Fruit fly (Drosophila melanogaster) whole organism, embryonic: ENCODE results near the gene Nepl7.

ENCODE experiments used
- CG11093 ChIP-seq: fragments of 200-800 bp; sonication (Bioruptor generic); IDR thresholded peaks from 3 replicates; pipeline ENCODE4 v1.3.6; 2022; ENCODE audit warnings: missing biosample characterization, missing genetic modification characterization
- CG11398 ChIP-seq: fragments of 200-800 bp; sonication (Bioruptor generic); optimal IDR thresholded peaks from 2 replicates; lab custom pipeline; 2016; ENCODE audit warnings: missing biosample characterization, missing genetic modification characterization
- CG11504 ChIP-seq: fragments of 200-800 bp; sonication (Bioruptor generic); optimal IDR thresholded peaks from 3 replicates; lab custom pipeline; 2019; ENCODE audit warnings: missing biosample characterization, mild to moderate bottlenecking, missing genetic modification characterization, moderate library complexity
- CG12155 ChIP-seq: fragments of 200-800 bp; sonication (Bioruptor generic); optimal IDR thresholded peaks from 3 replicates; lab custom pipeline; 2016; ENCODE audit warnings: missing biosample characterization, missing genetic modification characterization
- CG12659 ChIP-seq: fragments of 200-800 bp; sonication (Bioruptor generic); optimal IDR thresholded peaks from 3 replicates; lab custom pipeline; 2017; ENCODE audit warnings: mild to moderate bottlenecking, missing biosample characterization, missing genetic modification reagents, missing genetic modification characterization
- CG13287 ChIP-seq: fragments of 200-800 bp; sonication (Bioruptor generic); IDR thresholded peaks from 2 replicates; pipeline ENCODE4 v1.3.6; 2022; ENCODE audit warnings: missing biosample characterization, missing genetic modification characterization; ENCODE audit not compliant: partially characterized antibody
- CG14860 ChIP-seq: fragments of 200-800 bp; sonication (Bioruptor generic); IDR thresholded peaks from 3 replicates; pipeline ENCODE4 v1.3.6; 2022; ENCODE audit warnings: missing biosample characterization, missing genetic modification characterization; ENCODE audit not compliant: partially characterized antibody
- CG1529 ChIP-seq: fragments of 200-800 bp; sonication (Bioruptor generic); optimal IDR thresholded peaks from 3 replicates; lab custom pipeline; 2018; ENCODE audit warnings: missing biosample characterization, missing genetic modification characterization
- CG15479 ChIP-seq: fragments of 200-800 bp; sonication (Bioruptor generic); optimal IDR thresholded peaks from 3 replicates; lab custom pipeline; 2019; ENCODE audit warnings: missing biosample characterization, mild to moderate bottlenecking, missing genetic modification characterization, moderate library complexity
- CG15514 ChIP-seq: fragments of 200-800 bp; sonication (Bioruptor generic); optimal IDR thresholded peaks from 3 replicates; lab custom pipeline; 2017; ENCODE audit warnings: missing biosample characterization, missing genetic modification characterization, mild to moderate bottlenecking, moderate library complexity, missing genetic modification reagents
- CG1603 ChIP-seq: fragments of 200-800 bp; sonication (Bioruptor generic); optimal IDR thresholded peaks from 2 replicates; lab custom pipeline; 2019; ENCODE audit warnings: missing biosample characterization, mild to moderate bottlenecking, missing genetic modification characterization, moderate library complexity
- CG16813 ChIP-seq: fragments of 200-800 bp; sonication (Bioruptor generic); IDR thresholded peaks from 3 replicates; pipeline ENCODE4 v1.3.6; 2022; ENCODE audit warnings: missing biosample characterization, missing genetic modification characterization; ENCODE audit not compliant: partially characterized antibody
- CG17612 ChIP-seq: fragments of 200-800 bp; sonication (Bioruptor generic); IDR thresholded peaks from 2 replicates; pipeline ENCODE4 v1.3.6; 2022; ENCODE audit warnings: missing biosample characterization, missing genetic modification characterization
- CG17802 ChIP-seq: fragments of 200-800 bp; sonication (Bioruptor generic); optimal IDR thresholded peaks from 2 replicates; lab custom pipeline; 2018; ENCODE audit warnings: missing biosample characterization, mild to moderate bottlenecking, missing genetic modification characterization, moderate library complexity
- CG18764 ChIP-seq: fragments of 200-800 bp; sonication (Bioruptor generic); optimal IDR thresholded peaks from 3 replicates; lab custom pipeline; 2016; ENCODE audit warnings: missing biosample characterization, missing genetic modification characterization
- CG2199 ChIP-seq: fragments of 200-800 bp; sonication (Bioruptor generic); IDR thresholded peaks from 3 replicates; pipeline ENCODE4 v1.3.6; 2022; ENCODE audit warnings: missing biosample characterization, missing genetic modification characterization
- CG2712 ChIP-seq: fragments of 200-800 bp; optimal IDR thresholded peaks from 3 replicates; lab custom pipeline; 2019; ENCODE audit warnings: missing biosample characterization, mild to moderate bottlenecking, missing genetic modification characterization, moderate library complexity
- CG31388 ChIP-seq: fragments of 200-800 bp; sonication (Bioruptor generic); optimal IDR thresholded peaks from 2 replicates; lab custom pipeline; 2016; ENCODE audit warnings: missing biosample characterization, missing genetic modification characterization
- CG3281 ChIP-seq: fragments of 200-800 bp; sonication (Bioruptor generic); optimal IDR thresholded peaks from 3 replicates; lab custom pipeline; 2017; ENCODE audit warnings: missing biosample characterization, mild to moderate bottlenecking, missing genetic modification characterization
- CG34422 ChIP-seq: fragments of 200-800 bp; sonication (Bioruptor generic); IDR thresholded peaks from 3 replicates; pipeline ENCODE4 v1.3.6; 2022; ENCODE audit warnings: missing biosample characterization, missing genetic modification characterization
- CG3838 ChIP-seq: fragments of 200-800 bp; sonication (Bioruptor generic); optimal IDR thresholded peaks from 3 replicates; lab custom pipeline; 2016; ENCODE audit warnings: missing biosample characterization, missing genetic modification characterization
- CG4617 ChIP-seq: fragments of 200-800 bp; sonication (Bioruptor generic); optimal IDR thresholded peaks from 3 replicates; lab custom pipeline; 2016; ENCODE audit warnings: missing biosample characterization, missing genetic modification characterization, borderline replicate concordance
- CG5245 ChIP-seq: fragments of 200-800 bp; sonication (Bioruptor generic); optimal IDR thresholded peaks from 3 replicates; lab custom pipeline; 2016; ENCODE audit warnings: missing biosample characterization, missing genetic modification characterization
- CG8765 ChIP-seq: fragments of 200-800 bp; sonication (Bioruptor generic); IDR thresholded peaks from 2 replicates; pipeline ENCODE4 v1.3.6; 2022; ENCODE audit warnings: missing biosample characterization, missing genetic modification characterization
- Camta ChIP-seq: fragments of 200-800 bp; sonication (Bioruptor generic); optimal IDR thresholded peaks from 2 replicates; lab custom pipeline; 2016; ENCODE audit warnings: missing biosample characterization, missing genetic modification characterization
- Fer3 ChIP-seq: fragments of 200-800 bp; sonication (Bioruptor generic); optimal IDR thresholded peaks from 2 replicates; lab custom pipeline; 2018; ENCODE audit warnings: missing biosample characterization, mild to moderate bottlenecking, missing genetic modification characterization, moderate library complexity
- GATAe ChIP-seq: fragments of 200-800 bp; sonication (Bioruptor generic); conservative IDR thresholded peaks from 2 replicates; pipeline ENCODE4 v1.3.6; 2022; ENCODE audit warnings: missing biosample characterization, missing genetic modification characterization
- HLH4C ChIP-seq: fragments of 200-800 bp; sonication (Bioruptor generic); IDR thresholded peaks from 3 replicates; pipeline ENCODE4 v1.3.6; 2022; ENCODE audit warnings: missing biosample characterization, missing genetic modification characterization; ENCODE audit not compliant: partially characterized antibody
- Hmx ChIP-seq: fragments of 200-800 bp; sonication (Bioruptor generic); optimal IDR thresholded peaks from 2 replicates; lab custom pipeline; 2016; ENCODE audit warnings: missing biosample characterization, missing genetic modification characterization
- Mes4 ChIP-seq: fragments of 200-800 bp; sonication (Bioruptor generic); optimal IDR thresholded peaks from 2 replicates; lab custom pipeline; 2016; ENCODE audit warnings: missing biosample characterization, missing genetic modification characterization
- NfI ChIP-seq: fragments of 200-800 bp; sonication (Bioruptor generic); optimal IDR thresholded peaks from 3 replicates; lab custom pipeline; 2018; ENCODE audit warnings: missing biosample characterization, mild to moderate bottlenecking, missing genetic modification characterization, moderate library complexity
- PHDP ChIP-seq: fragments of 200-800 bp; sonication (Bioruptor generic); optimal IDR thresholded peaks from 3 replicates; lab custom pipeline; 2018; ENCODE audit warnings: missing biosample characterization, mild to moderate bottlenecking, missing genetic modification characterization, moderate library complexity
- Rx ChIP-seq: fragments of 200-800 bp; sonication (Bioruptor generic); IDR thresholded peaks from 2 replicates; pipeline ENCODE4 v1.3.6; 2022; ENCODE audit warnings: missing biosample characterization, missing genetic modification characterization
- Sin3A ChIP-seq: fragments of >200 bp; optimal IDR thresholded peaks from 2 replicates; lab custom pipeline; 2018
- Spps ChIP-seq: fragments of 200-800 bp; sonication (Bioruptor generic); optimal IDR thresholded peaks from 2 replicates; lab custom pipeline; 2018; ENCODE audit warnings: missing biosample characterization, mild to moderate bottlenecking, missing genetic modification characterization
- Sry-δ ChIP-seq: fragments of 200-800 bp; sonication (Bioruptor generic); optimal IDR thresholded peaks from 2 replicates; lab custom pipeline; 2016; ENCODE audit warnings: missing biosample characterization, missing genetic modification characterization
- al ChIP-seq: fragments of 200-800 bp; sonication (Bioruptor generic); IDR thresholded peaks from 2 replicates; pipeline ENCODE4 v1.3.6; 2022; ENCODE audit warnings: missing biosample characterization, missing genetic modification characterization
- cas ChIP-seq: fragments of 200-800 bp; sonication (Bioruptor generic); IDR thresholded peaks from 2 replicates; pipeline ENCODE4 v1.3.6; 2022; ENCODE audit warnings: missing biosample characterization, missing genetic modification characterization
- crp ChIP-seq, 2 experiments: fragments of 200-800 bp; sonication (Bioruptor generic); optimal IDR thresholded peaks; 2 replicates in 1 of 2; 3 replicates in 1 of 2; lab custom pipeline; 2017; ENCODE audit warnings: missing biosample characterization in 2 of 2, missing genetic modification characterization in 2 of 2, mild to moderate bottlenecking in 1 of 2, moderate library complexity in 1 of 2
- gsb ChIP-seq: fragments of 200-800 bp; sonication (Bioruptor generic); IDR thresholded peaks from 2 replicates; pipeline ENCODE4 v1.3.6; 2022; ENCODE audit warnings: missing biosample characterization, missing genetic modification characterization
- gt ChIP-seq: fragments of 200-800 bp; sonication (Bioruptor generic); IDR thresholded peaks from 2 replicates; pipeline ENCODE4 v1.3.6; 2022; ENCODE audit warnings: missing biosample characterization, missing genetic modification characterization
- hbn ChIP-seq: fragments of 200-800 bp; sonication (Bioruptor generic); IDR thresholded peaks from 2 replicates; pipeline ENCODE4 v1.3.6; 2022; ENCODE audit warnings: missing biosample characterization, missing genetic modification characterization; ENCODE audit not compliant: partially characterized antibody
- insv ChIP-seq, 2 experiments: fragments of 200-800 bp; sonication (Bioruptor generic); optimal IDR thresholded peaks; 3 replicates each; lab custom pipeline; 2016 to 2018; ENCODE audit warnings: missing biosample characterization in 2 of 2, missing genetic modification characterization in 2 of 2
- lab ChIP-seq: fragments of 200-800 bp; sonication (Bioruptor generic); optimal IDR thresholded peaks from 3 replicates; lab custom pipeline; 2017; ENCODE audit warnings: missing biosample characterization, missing genetic modification characterization, mild to moderate bottlenecking, moderate library complexity, missing genetic modification reagents
- ro ChIP-seq: fragments of 200-800 bp; sonication (Bioruptor generic); IDR thresholded peaks from 2 replicates; pipeline ENCODE4 v1.3.6; 2022; ENCODE audit warnings: missing biosample characterization, missing genetic modification characterization
- scrt ChIP-seq: fragments of 200-800 bp; sonication (Bioruptor generic); optimal IDR thresholded peaks from 2 replicates; lab custom pipeline; 2018; ENCODE audit warnings: missing biosample characterization, mild to moderate bottlenecking, missing genetic modification characterization, moderate library complexity
- sens ChIP-seq: fragments of 200-800 bp; sonication (Bioruptor generic); peaks from one replicate; lab custom pipeline; 2016; ENCODE audit warnings: missing biosample characterization, missing genetic modification characterization
- stc ChIP-seq: fragments of 200-800 bp; sonication (Bioruptor generic); IDR thresholded peaks from 2 replicates; pipeline ENCODE4 v1.3.6; 2022; ENCODE audit warnings: missing biosample characterization, missing genetic modification characterization
- tup ChIP-seq: fragments of 200-800 bp; sonication (Bioruptor generic); optimal IDR thresholded peaks from 2 replicates; lab custom pipeline; 2016; ENCODE audit warnings: missing biosample characterization, mild to moderate bottlenecking, missing genetic modification characterization, moderate library complexity
- unc-4 ChIP-seq: fragments of 200-800 bp; sonication (Bioruptor generic); IDR thresholded peaks from 2 replicates; pipeline ENCODE4 v1.3.6; 2022; ENCODE audit warnings: missing biosample characterization, missing genetic modification characterization; ENCODE audit not compliant: partially characterized antibody
- yki ChIP-seq: fragments of >200 bp; optimal IDR thresholded peaks from 3 replicates; lab custom pipeline; 2018

The Nepl7 gene

dm6 chr2L:12707540-12707939, 38.0 kb upstream of the Nepl7 start, which contains the start of the genes CG6180 and CG15484 (continued):
- TF ChIP-seq CG5245 (GFP tag; lab: Kevin White, UChicago) (no peak), scrt (GFP tag; lab: Kevin White, UChicago) (no peak), NfI (GFP tag; lab: Kevin White, UChicago) (no peak), CG12659 (GFP tag; lab: Kevin White, UChicago) (peak; percentile 40), al (GFP tag; lab: Robert Waterston, UW) (no peak), CG11504 (tag; lab: Kevin White, UChicago) (no peak), crp (GFP tag; optimal IDR thresholded peaks at IDR 0.05; lab: Kevin White, UChicago) (peak in 1 of 2 experiments; percentile 16), insv (GFP tag; optimal IDR thresholded peaks at IDR 0.05; lab: Kevin White, UChicago) (no peak), CG18764 (GFP tag; lab: Kevin White, UChicago) (no peak), CG1603 (peak; percentile 30), CG15514 (GFP tag; lab: Kevin White, UChicago) (no peak), CG15479 (GFP tag; lab: Kevin White, UChicago) (no peak), Fer3 (no peak), CG2712 (tag; lab: Kevin White, UChicago) (peak; percentile 29), Sry-δ (peak; percentile 66), unc-4 (GFP tag; lab: Robert Waterston, UW) (peak; percentile 52; the same call in 1 of the 2 replicates), Mes4 (GFP tag; lab: Kevin White, UChicago) (no peak), CG16813 (peak; percentile 51; the same call in 1 of the 3 replicates), cas (no peak), GATAe (GFP tag; lab: Robert Waterston, UW) (no peak), tup (no peak), CG3281 (GFP tag; lab: Kevin White, UChicago) (peak; percentile 2), CG11398 (GFP tag; lab: Kevin White, UChicago) (no peak), PHDP (tag; lab: Kevin White, UChicago) (no peak), gsb (GFP tag; lab: Robert Waterston, UW) (no peak), CG3838 (GFP tag; lab: Kevin White, UChicago) (no peak), CG8765 (GFP tag; lab: Robert Waterston, UW) (no peak), ro (GFP tag; lab: Robert Waterston, UW) (no peak), hbn (GFP tag; lab: Robert Waterston, UW) (peak; percentile 25; the same call in 1 of the 2 replicates), CG12155 (GFP tag; lab: Kevin White, UChicago) (no peak), Spps (no peak), CG34422 (0 out of 3 replicates have a peak, but pooled peaks have one; percentile 16), CG4617 (GFP tag; lab: Kevin White, UChicago) (peak; percentile 47), Camta (no peak), gt (GFP tag; lab: Robert Waterston, UW) (no peak), CG2199 (GFP tag; lab: Robert Waterston, UW) (no peak), stc (GFP tag; lab: Robert Waterston, UW) (no peak), Rx (no peak), sens (GFP tag; lab: Kevin White, UChicago) (peak; percentile 70), CG17612 (GFP tag; lab: Robert Waterston, UW) (no peak), CG17802 (tag; lab: Kevin White, UChicago) (no peak), Sin3A (lab: Kevin White, UChicago) (peak; percentile 50), Hmx (no peak), HLH4C (peak; percentile 60), lab (GFP tag; lab: Kevin White, UChicago) (no peak), yki (lab: Kevin White, UChicago) (no peak), CG1529 (GFP tag; lab: Kevin White, UChicago) (no peak), CG14860 (0 out of 3 replicates have a peak, but pooled peaks have one; percentile 21), CG11093 (GFP tag; lab: Robert Waterston, UW) (no peak), CG31388 (GFP tag; lab: Kevin White, UChicago) (no peak), CG13287 (peak; percentile 63)
